In the genomic region with DNA sequence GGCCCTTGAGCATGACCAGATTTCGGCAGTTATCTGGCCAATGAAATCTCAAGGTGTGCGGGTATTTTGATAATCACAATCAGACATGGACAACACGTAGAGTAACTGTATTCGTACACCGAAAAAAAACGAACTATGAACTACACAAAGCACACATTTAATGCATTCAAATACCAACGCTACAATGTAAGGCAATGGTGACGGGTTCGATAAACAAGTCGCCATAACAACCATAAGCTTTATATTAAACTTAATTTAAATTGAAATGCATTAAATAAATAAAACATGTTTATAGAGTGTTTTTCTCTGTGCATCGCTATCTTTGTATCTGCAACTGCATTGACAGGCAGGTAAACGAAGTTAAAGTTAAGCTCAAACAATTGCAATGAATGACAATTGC, we compare ENCODE assay signal across 1 fruit fly cellular context.
TF ChIP-seq lines count a peak whose summit lies in the region.

No protein-coding gene starts in this region.

TF ChIP-seq in whole organism, embryonic, 481 proteins besides CTCF, POLR2A, EP300 and RAD21 (continued from another document):
- TF ChIP-seq knrl (GFP tag; IDR thresholded peaks at IDR 0.05; lab: Robert Waterston, UW; ENCODE audit: partially characterized antibody) (no peak), CG7839 (tag; optimal IDR thresholded peaks at IDR 0.05; lab: Kevin White, UChicago) (peak; percentile 15), tin (GFP tag; optimal IDR thresholded peaks at IDR 0.05; lab: Kevin White, UChicago) (no peak), Chrac-16 (GFP tag; optimal IDR thresholded peaks at IDR 0.05; lab: Kevin White, UChicago) (no peak), HLH54F (GFP tag; optimal IDR thresholded peaks at IDR 0.05; lab: Kevin White, UChicago) (no peak), CG1832 (GFP tag; optimal IDR thresholded peaks at IDR 0.05; lab: Kevin White, UChicago) (no peak), phol (tag; optimal IDR thresholded peaks at IDR 0.05; lab: Kevin White, UChicago) (peak; percentile 26), CG14965 (GFP tag; optimal IDR thresholded peaks at IDR 0.05; lab: Kevin White, UChicago; ENCODE audit: borderline replicate concordance) (no peak), CG32772 (GFP tag; IDR thresholded peaks at IDR 0.05; lab: Robert Waterston, UW) (no peak), CG10979 (tag; optimal IDR thresholded peaks at IDR 0.05; lab: Kevin White, UChicago) (peak; percentile 12), CG31441 (GFP tag; IDR thresholded peaks at IDR 0.05; lab: Robert Waterston, UW) (0 out of 2 replicates have a peak, but pooled peaks have one; percentile 14), zf30C (GFP tag; optimal IDR thresholded peaks at IDR 0.05; lab: Kevin White, UChicago) (no peak), ab (GFP tag; optimal IDR thresholded peaks at IDR 0.05; lab: Kevin White, UChicago) (no peak), CG3726 (GFP tag; IDR thresholded peaks at IDR 0.05; lab: Robert Waterston, UW) (no peak), Abd-B (GFP tag; optimal IDR thresholded peaks at IDR 0.05; lab: Kevin White, UChicago) (no peak), CG18011 (GFP tag; optimal IDR thresholded peaks at IDR 0.05; lab: Kevin White, UChicago) (no peak), Rx (GFP tag; IDR thresholded peaks at IDR 0.05; lab: Robert Waterston, UW) (no peak), Adf1 (GFP tag; IDR thresholded peaks at IDR 0.05; lab: Robert Waterston, UW) (no peak), unpg (GFP tag; optimal IDR thresholded peaks at IDR 0.05; lab: Kevin White, UChicago) (peak; percentile 0), Gug (GFP tag; IDR thresholded peaks at IDR 0.05; lab: Robert Waterston, UW) (no peak), CG11504 (tag; optimal IDR thresholded peaks at IDR 0.05; lab: Kevin White, UChicago) (no peak), CG11247 (GFP tag; IDR thresholded peaks at IDR 0.05; lab: Robert Waterston, UW) (no peak), CG4820 (GFP tag; optimal IDR thresholded peaks at IDR 0.05; lab: Kevin White, UChicago) (no peak), CG1603 (tag; optimal IDR thresholded peaks at IDR 0.05; lab: Kevin White, UChicago) (no peak), CG13894 (tag; optimal IDR thresholded peaks at IDR 0.05; lab: Kevin White, UChicago) (no peak)
